Fruit fly (Drosophila melanogaster): ENCODE results near the gene Ttc30.

The Ttc30 gene

DNA sequence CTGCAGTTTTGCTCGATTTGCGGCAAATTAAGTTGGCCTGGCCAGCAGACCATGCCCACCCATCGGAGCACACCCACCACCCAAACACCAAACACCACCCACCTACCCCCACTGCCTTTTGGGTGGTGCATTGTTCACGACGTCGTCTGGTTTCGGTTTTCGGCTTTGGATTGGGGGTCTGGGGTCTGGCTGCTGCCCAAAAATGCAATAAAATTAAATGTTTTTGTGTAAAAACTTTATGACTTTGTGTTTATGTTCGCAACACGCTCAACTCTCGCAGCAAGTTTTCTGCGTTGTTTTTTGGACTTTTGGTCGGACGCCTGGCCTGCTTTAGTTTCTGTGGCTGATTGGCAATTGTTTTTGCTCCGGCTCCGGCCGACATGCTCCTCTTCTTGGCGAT, 10.1 kb downstream of the Ttc30 start:
- TF ChIP-seq CG9705 (GFP tag; optimal IDR thresholded peaks at IDR 0.05), result no peak
- no peak for TF ChIP-seq Hr83 (GFP tag; optimal IDR thresholded peaks at IDR 0.05; ENCODE audit: poor library complexity, severe bottlenecking)
- no peak for TF ChIP-seq Abd-B (GFP tag; optimal IDR thresholded peaks at IDR 0.05)
- no peak for TF ChIP-seq lola (GFP tag; optimal IDR thresholded peaks at IDR 0.05)
- TF ChIP-seq Vsx2 (GFP tag; optimal IDR thresholded peaks at IDR 0.05; ENCODE audit: partially characterized antibody), result no peak
- no peak for TF ChIP-seq Hr78 (GFP tag; optimal IDR thresholded peaks at IDR 0.05)
- TF ChIP-seq dmrt93B (GFP tag; optimal IDR thresholded peaks at IDR 0.05), result no peak
- TF ChIP-seq dsf (GFP tag; optimal IDR thresholded peaks at IDR 0.05; ENCODE audit: borderline replicate concordance), result no peak
- TF ChIP-seq OdsH (GFP tag; optimal IDR thresholded peaks at IDR 0.05), result no peak

DNA sequence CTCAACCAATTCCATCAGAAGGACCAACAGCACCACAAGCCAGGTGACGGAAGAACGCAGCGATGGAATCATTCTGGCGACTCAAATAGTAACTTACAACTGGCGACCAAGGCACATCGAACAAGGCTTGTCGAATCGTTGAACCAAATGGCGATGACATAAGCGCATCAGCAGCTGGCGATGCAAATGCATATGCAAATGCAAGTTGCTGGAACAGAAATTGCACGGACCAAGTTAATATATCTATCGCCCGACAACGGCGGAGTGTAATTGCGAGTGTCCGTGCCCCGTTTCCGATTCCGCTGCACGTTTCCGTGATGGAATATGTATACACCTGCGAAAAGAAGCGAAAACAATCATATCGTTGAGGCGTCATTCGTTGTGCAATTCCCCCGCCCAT, 12.4 kb downstream of the Ttc30 start, which contains the start of the genes CG44198 and CG43050:
CG44198 (minus strand) TSS at position 101 of the 400 bp plus-strand sequence.
CG43050 (plus strand) TSS at position 261 of the 400 bp plus-strand sequence.
- no peak for TF ChIP-seq sv (GFP tag; optimal IDR thresholded peaks at IDR 0.05)
- no peak for TF ChIP-seq Dif (GFP tag; optimal IDR thresholded peaks at IDR 0.05; ENCODE audit: partially characterized antibody)
- no peak for TF ChIP-seq OdsH (GFP tag; optimal IDR thresholded peaks at IDR 0.05)
- TF ChIP-seq Rel (GFP tag; optimal IDR thresholded peaks at IDR 0.05), result no peak
- no peak for TF ChIP-seq Rel (tag; optimal IDR thresholded peaks at IDR 0.05)
- TF ChIP-seq GATAd (GFP tag; optimal IDR thresholded peaks at IDR 0.05), result no peak
- no peak for TF ChIP-seq tai (GFP tag; optimal IDR thresholded peaks at IDR 0.05)
- no peak for TF ChIP-seq Myc (optimal IDR thresholded peaks at IDR 0.05)
- TF ChIP-seq CG9705 (GFP tag; optimal IDR thresholded peaks at IDR 0.05), result no peak
- TF ChIP-seq Mio (GFP tag; optimal IDR thresholded peaks at IDR 0.05), result no peak

DNA sequence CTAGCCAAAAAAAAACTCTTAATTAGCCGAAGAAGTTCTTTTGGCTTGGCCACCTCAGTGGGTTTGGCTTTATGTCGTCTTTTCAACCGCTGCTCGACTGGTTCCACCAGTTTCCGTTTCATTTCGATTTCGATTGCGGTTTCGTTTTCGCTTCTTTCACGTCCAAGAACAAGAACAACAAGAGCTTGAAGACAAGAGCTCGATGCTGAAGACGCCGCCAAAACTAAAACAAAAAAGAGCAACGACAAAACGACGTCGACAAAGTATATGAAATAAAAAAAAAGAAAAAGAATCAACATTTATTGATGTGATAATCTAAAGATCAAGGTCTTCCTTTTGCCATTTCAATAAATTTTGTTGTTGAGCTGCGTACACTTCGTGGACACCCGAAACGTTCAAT, 15.9 kb downstream of the Ttc30 start:
- TF ChIP-seq Vsx2 (GFP tag; optimal IDR thresholded peaks at IDR 0.05; ENCODE audit: partially characterized antibody), result peak; percentile 55
- no peak for TF ChIP-seq GATAd (GFP tag; optimal IDR thresholded peaks at IDR 0.05)

DNA sequence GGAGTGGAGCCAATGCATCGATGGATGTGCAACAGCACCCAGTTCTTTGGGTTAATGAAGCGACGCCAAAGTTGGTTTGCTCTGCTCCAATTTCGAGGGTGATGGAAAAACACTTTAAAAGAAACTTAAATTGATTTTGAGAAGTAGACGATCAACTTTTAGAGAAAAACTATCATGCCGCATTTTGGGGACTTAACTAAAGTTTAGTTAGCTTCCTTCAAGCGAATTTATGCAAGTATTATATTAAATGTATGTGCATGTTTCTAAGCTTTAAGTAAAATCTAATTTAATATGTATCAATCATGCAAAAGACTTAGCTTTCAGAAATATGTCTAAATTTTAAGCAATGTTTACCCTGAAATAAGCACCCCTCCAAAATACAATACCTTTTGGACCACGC, 23.7 kb downstream of the Ttc30 start, which contains the start of gene CG5122:
CG5122 (plus strand) TSS at position 301 of the 400 bp plus-strand sequence.
- TF ChIP-seq lola (GFP tag; optimal IDR thresholded peaks at IDR 0.05) (no peak), usp (GFP tag; optimal IDR thresholded peaks at IDR 0.05) (no peak), GATAd (GFP tag; optimal IDR thresholded peaks at IDR 0.05) (no peak), rgr (GFP tag; optimal IDR thresholded peaks at IDR 0.05) (no peak), tai (GFP tag; optimal IDR thresholded peaks at IDR 0.05) (no peak), dl (GFP tag; optimal IDR thresholded peaks at IDR 0.05; ENCODE audit: insufficient read depth in 1 of 2, partially characterized antibody in 2 of 2) (no peak), CG32264 (GFP tag; optimal IDR thresholded peaks at IDR 0.05) (no peak), Abd-B (GFP tag; optimal IDR thresholded peaks at IDR 0.05) (no peak), Hr83 (GFP tag; optimal IDR thresholded peaks at IDR 0.05; ENCODE audit: poor library complexity, severe bottlenecking) (no peak), Myc (optimal IDR thresholded peaks at IDR 0.05) (no peak), N (GFP tag; optimal IDR thresholded peaks at IDR 0.05) (no peak), Hnf4 (GFP tag; optimal IDR thresholded peaks at IDR 0.05) (no peak), ey (GFP tag; optimal IDR thresholded peaks at IDR 0.05) (no peak), h (GFP tag; optimal IDR thresholded peaks at IDR 0.05) (no peak), fru (GFP tag; optimal IDR thresholded peaks at IDR 0.05) (no peak)

DNA sequence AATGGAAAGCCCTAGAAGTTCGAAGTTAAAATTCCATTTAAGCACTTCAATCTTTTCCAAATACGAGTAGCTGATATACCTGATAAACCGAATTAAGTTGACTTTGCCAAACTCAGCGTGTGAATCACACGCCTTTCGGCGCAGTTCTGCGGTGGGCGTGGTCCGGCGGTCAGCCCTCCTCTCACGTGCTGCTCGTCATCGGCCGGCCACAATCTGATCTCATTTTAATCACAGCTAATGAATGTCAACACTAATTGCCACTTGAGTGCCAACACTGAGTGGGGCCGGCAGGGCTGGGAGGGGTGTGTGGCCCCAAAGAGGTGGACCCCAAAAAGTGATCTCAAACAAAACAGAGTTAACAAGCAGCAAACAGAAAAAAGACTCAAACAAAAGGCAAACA, 29.3 kb downstream of the Ttc30 start:
- TF ChIP-seq Vsx2 (GFP tag; optimal IDR thresholded peaks at IDR 0.05; ENCODE audit: partially characterized antibody) (peak; percentile 62), HLH106 (tag; optimal IDR thresholded peaks at IDR 0.05) (no peak), Rel (GFP tag; optimal IDR thresholded peaks at IDR 0.05) (no peak), Rel (tag; optimal IDR thresholded peaks at IDR 0.05) (peak; percentile 93), dl (GFP tag; optimal IDR thresholded peaks at IDR 0.05; ENCODE audit: insufficient read depth in 1 of 2, partially characterized antibody in 2 of 2) (no peak)

DNA sequence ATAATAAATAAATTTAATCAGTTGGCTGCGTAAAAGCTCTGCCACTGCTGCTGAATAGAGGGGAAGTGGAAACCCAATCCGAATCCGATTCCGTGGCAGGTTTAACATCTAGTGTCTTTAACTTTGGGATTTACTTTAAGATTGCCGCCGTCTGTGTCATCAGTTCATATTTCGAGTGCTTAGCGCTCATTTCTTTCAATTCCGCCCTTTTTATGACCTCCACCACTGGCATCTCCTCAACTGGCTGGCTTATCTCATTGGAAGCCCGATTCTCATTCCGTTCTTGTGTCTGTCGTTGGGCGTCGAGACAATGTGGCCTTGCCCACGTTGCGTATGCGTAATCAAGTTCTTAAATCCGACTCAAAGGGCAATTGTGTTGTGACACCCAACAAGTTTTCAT, 34.3 kb downstream of the Ttc30 start:
- TF ChIP-seq Abd-B (GFP tag; optimal IDR thresholded peaks at IDR 0.05) (no peak), Sp1 (GFP tag; optimal IDR thresholded peaks at IDR 0.05) (no peak), jim (GFP tag; optimal IDR thresholded peaks at IDR 0.05) (no peak), Mio (GFP tag; optimal IDR thresholded peaks at IDR 0.05) (no peak), h (GFP tag; optimal IDR thresholded peaks at IDR 0.05) (no peak), dl (GFP tag; optimal IDR thresholded peaks at IDR 0.05; ENCODE audit: insufficient read depth in 1 of 2, partially characterized antibody in 2 of 2) (no peak), N (GFP tag; optimal IDR thresholded peaks at IDR 0.05) (no peak), tai (GFP tag; optimal IDR thresholded peaks at IDR 0.05) (no peak), CrebA (GFP tag; optimal IDR thresholded peaks at IDR 0.05; ENCODE audit: borderline replicate concordance) (no peak), lola (GFP tag; optimal IDR thresholded peaks at IDR 0.05) (no peak), pan (optimal IDR thresholded peaks at IDR 0.05) (no peak), sage (GFP tag; optimal IDR thresholded peaks at IDR 0.05) (no peak), ey (GFP tag; optimal IDR thresholded peaks at IDR 0.05) (no peak), GATAd (GFP tag; optimal IDR thresholded peaks at IDR 0.05) (no peak), br (GFP tag; optimal IDR thresholded peaks at IDR 0.05) (no peak)
